Worm (Caenorhabditis elegans): Measurements from ENCODE around the gene F01G4.6.
"Not testable (repeated sequence)": the region's sequence is repeated elsewhere in the genome, so short reads cannot be mapped to it uniquely, and the experiment has no call there.

The F01G4.6 gene

DNA sequence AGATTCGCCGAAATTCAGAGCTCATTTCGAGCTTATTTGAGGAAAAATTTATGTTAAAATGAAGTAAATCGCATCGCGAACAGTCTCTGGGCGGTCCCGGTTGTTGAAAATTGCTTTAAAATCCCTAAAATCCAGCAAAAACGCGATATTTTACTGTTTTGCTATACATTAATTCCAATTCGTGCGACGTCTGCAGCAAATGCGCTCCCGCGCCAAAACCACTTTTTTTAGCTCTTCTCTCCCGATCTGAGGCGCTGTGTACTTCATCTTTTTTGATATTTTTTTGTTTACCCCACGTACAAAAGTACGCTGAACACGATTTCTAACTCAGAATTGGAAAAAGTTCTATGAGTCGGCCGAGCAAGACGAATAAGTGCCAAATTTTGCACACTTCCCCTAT lies 49.7 kb upstream of the F01G4.6 start, which contains the start of gene R07H5.16:
R07H5.16 (plus strand) TSS at position 348 of the 400 bp plus-strand sequence.
- not testable (repeated sequence) for TF ChIP-seq R02D3.7, pha-4, lsy-12 (tag; optimal IDR thresholded peaks at IDR 0.05)

DNA sequence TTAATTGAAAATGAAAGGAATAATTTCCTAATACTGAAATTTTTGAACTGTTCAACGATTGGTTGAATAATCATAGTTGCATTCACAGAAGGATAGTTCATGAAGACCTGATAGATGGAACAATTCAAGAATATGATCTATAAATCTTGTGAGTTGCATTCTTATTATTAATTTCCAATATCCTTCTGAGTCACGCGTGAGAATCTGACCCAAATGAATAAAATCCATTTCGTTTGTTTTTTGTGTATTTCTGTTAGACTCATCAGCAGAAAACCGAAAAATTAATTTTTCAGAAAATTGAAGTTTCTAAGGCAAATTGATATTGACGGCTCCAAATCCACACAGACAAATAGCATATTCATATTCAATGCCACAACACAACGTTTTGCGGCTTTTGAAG lies 40.1 kb upstream of the F01G4.6 start, which contains the start of gene fbxb-79:
fbxb-79 (minus strand) TSS at position 101 of the 400 bp plus-strand sequence.
- TF ChIP-seq ceh-9 (tag; optimal IDR thresholded peaks at IDR 0.05) (no peak), ZK546.5 (tag; optimal IDR thresholded peaks at IDR 0.05) (no peak), skn-1 (tag; optimal IDR thresholded peaks at IDR 0.05) (no peak), aly-2 (tag; optimal IDR thresholded peaks at IDR 0.05) (no peak)

DNA sequence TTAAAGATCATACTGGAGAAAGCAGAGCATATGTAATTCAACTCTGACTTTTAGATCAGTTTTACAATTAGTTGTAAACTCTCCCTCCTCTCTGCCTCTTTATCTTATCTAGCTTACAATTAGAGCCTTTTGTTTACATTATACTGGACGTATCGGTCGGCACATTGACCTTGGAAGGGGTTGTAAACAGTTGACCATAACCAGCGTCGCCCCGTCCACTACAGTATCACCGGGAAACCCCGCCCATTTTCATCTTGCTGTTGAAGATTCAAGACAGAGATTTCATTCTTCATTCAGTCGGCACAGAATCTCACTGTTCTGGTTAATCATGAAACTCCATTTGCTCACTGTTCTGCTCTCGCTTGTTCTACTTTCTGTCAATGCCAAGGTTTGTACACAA lies 37.4 kb upstream of the F01G4.6 start, which contains the start of gene sdz-27:
sdz-27 (plus strand) TSS at position 301 of the 400 bp plus-strand sequence.
- TF ChIP-seq pha-4 (tag; optimal IDR thresholded peaks at IDR 0.05) = no peak
- TF ChIP-seq fos-1 (tag; optimal IDR thresholded peaks at IDR 0.05) = no peak
- no peak for TF ChIP-seq ama-1 (optimal IDR thresholded peaks at IDR 0.05)
- TF ChIP-seq skn-1 (tag; optimal IDR thresholded peaks at IDR 0.05) = no peak
- TF ChIP-seq fkh-10 (GFP tag; optimal IDR thresholded peaks at IDR 0.05) = no peak
- no peak for TF ChIP-seq elt-1 (tag; optimal IDR thresholded peaks at IDR 0.05)
- no peak for TF ChIP-seq lsy-12 (tag; optimal IDR thresholded peaks at IDR 0.05)
- no peak for TF ChIP-seq nhr-28 (tag; optimal IDR thresholded peaks at IDR 0.05)
- TF ChIP-seq aly-2 (tag; optimal IDR thresholded peaks at IDR 0.05) = no peak
- TF ChIP-seq unc-62 (GFP tag; optimal IDR thresholded peaks at IDR 0.05) = no peak

DNA sequence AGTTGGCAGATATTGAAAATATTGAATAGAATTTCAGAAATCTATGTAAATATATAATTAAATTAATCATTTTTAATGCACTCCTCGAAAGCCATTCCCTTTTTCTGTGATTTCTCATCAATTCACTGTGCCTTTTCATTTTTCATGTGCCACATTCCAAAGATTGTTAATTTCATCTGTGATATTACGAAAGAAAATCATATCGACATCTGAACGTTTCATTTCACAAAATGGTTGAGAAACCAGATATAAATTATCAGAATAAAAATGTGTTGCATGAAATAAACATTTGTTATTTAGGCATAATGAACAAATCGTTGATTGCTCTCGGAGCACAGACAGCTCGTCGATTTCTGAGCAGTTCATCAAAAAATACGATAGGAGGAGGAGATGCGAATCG lies 34.7 kb upstream of the F01G4.6 start, which contains the start of gene nuaf-3:
nuaf-3 (plus strand) TSS at position 301 of the 400 bp plus-strand sequence.
- TF ChIP-seq elt-3 (tag; optimal IDR thresholded peaks at IDR 0.05) = no peak
- peak; percentile 34 for TF ChIP-seq elt-2 (tag; optimal IDR thresholded peaks at IDR 0.05)

DNA sequence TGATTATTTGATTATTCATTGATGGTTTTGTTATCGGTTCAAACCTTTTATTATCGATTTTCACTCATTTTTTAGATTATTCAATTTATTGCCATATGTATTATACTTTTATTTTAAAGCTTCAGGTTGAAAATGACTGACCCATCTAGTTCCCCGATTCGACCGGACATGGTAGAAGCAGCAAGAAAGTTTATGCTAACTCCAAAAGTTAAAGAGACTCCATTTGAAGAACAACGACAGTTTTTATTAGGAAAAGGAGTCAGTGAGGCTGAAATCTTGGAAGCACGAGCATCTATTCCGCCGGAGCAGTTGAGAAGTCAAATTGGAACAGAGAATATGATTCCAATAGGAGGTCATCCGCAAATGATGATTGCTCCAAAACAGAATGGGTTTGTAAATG lies 33.7 kb upstream of the F01G4.6 start, which contains the start of gene prx-14:
prx-14 (plus strand) TSS at position 120 of the 400 bp plus-strand sequence.
- TF ChIP-seq mml-1 (tag; optimal IDR thresholded peaks at IDR 0.05) (no peak), pha-4 (tag; optimal IDR thresholded peaks at IDR 0.05) (peak; percentile 8), elt-2 (tag; optimal IDR thresholded peaks at IDR 0.05) (peak; percentile 0), nhr-76 (tag; optimal IDR thresholded peaks at IDR 0.05) (no peak), fos-1 (tag; optimal IDR thresholded peaks at IDR 0.05) (no peak), lsy-12 (tag; optimal IDR thresholded peaks at IDR 0.05) (no peak), nhr-237 (tag; optimal IDR thresholded peaks at IDR 0.05) (no peak), lin-15B (tag; optimal IDR thresholded peaks at IDR 0.05) (no peak), fkh-10 (GFP tag; optimal IDR thresholded peaks at IDR 0.05) (no peak)

DNA sequence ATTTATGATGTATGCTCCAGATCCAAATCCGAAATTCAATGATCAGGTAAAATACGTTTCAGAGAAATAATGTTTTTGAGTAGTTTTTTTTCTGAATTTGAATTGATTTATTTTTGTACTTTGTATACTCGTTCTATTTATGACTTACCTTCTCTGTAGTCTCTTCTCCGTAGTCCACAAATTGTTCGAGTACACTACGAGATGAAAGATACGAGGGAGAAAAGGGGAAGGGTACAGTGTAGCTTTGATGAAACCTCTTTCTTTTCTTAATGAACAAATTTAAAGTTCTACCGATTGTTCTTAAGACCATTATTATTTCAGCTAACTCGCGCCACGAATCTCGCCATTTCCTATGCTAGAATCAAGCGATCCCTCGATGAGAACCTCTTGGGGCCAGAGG lies 30.8 kb upstream of the F01G4.6 start:
- no peak for TF ChIP-seq nfya-1 (tag; optimal IDR thresholded peaks at IDR 0.05; ENCODE audit: insufficient read depth)
- TF ChIP-seq nhr-67 (tag; optimal IDR thresholded peaks at IDR 0.05) = no peak
- TF ChIP-seq pha-4 (tag; optimal IDR thresholded peaks at IDR 0.05) = peak; percentile 6
- peak; percentile 11 for TF ChIP-seq elt-2 (tag; optimal IDR thresholded peaks at IDR 0.05)
- no peak for TF ChIP-seq nhr-77 (tag; optimal IDR thresholded peaks at IDR 0.05)
- no peak for TF ChIP-seq ceh-28 (tag; optimal IDR thresholded peaks at IDR 0.05)
- TF ChIP-seq pqm-1 (tag; optimal IDR thresholded peaks at IDR 0.05) = peak; percentile 32

DNA sequence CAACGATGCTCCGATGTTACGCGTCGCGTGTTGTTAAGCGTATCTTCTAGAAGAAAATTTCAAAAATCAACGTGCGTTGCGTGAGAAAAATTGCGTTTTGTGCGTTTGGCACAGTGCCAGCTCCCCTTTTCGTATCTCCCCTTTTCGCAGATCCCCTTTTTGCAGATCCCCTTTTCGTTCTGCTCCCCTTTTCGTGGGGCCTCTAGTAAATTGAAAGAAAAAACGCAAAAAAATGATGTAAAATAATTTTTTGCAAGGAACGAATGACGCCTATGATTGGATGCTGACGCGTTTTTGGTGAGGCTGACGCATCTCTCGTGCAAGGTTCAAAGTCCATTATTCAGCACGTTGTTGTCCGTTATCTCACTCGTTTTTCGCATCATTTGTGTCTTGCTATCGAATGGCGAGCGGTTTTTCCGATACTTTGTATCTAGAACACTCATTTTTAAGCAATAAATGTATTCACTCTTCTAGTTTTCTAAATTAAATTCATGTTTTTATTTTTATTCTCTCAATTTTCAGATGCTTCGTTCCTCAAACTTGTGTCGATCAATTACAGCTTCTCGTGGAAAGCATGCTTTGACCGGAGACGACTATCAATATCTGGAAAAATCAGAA lies 29.9 kb upstream of the F01G4.6 start, which contains the start of gene cpt-2:
cpt-2 (plus strand) TSS at position 523 of the 618 bp plus-strand sequence.
- TF ChIP-seq egl-5 (tag; optimal IDR thresholded peaks at IDR 0.05) (peak; percentile 93), tbx-2 (tag; optimal IDR thresholded peaks at IDR 0.05) (peak; percentile 83), snpc-4 (tag; optimal IDR thresholded peaks at IDR 0.05) (peak; percentile 75), nhr-25 (tag; optimal IDR thresholded peaks at IDR 0.05) (peak; percentile 67), jun-1 (tag; optimal IDR thresholded peaks at IDR 0.05) (peak; percentile 82), nhr-43 (tag; optimal IDR thresholded peaks at IDR 0.05; ENCODE audit: poor library complexity, severe bottlenecking) (peak; percentile 87), skn-1 (tag; optimal IDR thresholded peaks at IDR 0.05) (peak; percentile 46), R02D3.7 (tag; optimal IDR thresholded peaks at IDR 0.05) (peak; percentile 74), hmg-11 (tag; optimal IDR thresholded peaks at IDR 0.05) (peak; percentile 29), lin-39 (tag; optimal IDR thresholded peaks at IDR 0.05) (peak; percentile 38), nhr-23 (tag; optimal IDR thresholded peaks at IDR 0.05) (peak; percentile 84), nfya-1 (tag; optimal IDR thresholded peaks at IDR 0.05; ENCODE audit: insufficient read depth) (peak; percentile 88), egl-27 (tag; optimal IDR thresholded peaks at IDR 0.05) (peak; percentile 19), ZK546.5 (tag; optimal IDR thresholded peaks at IDR 0.05) (peak; percentile 39), lin-15B (tag; optimal IDR thresholded peaks at IDR 0.05) (peak; percentile 90), ceh-28 (tag; optimal IDR thresholded peaks at IDR 0.05) (peak; percentile 70), lsy-12 (tag; optimal IDR thresholded peaks at IDR 0.05) (peak; percentile 81), pha-4 (tag; optimal IDR thresholded peaks at IDR 0.05) (peak; percentile 68), ceh-82 (tag; optimal IDR thresholded peaks at IDR 0.05) (peak; percentile 16), fkh-10 (GFP tag; optimal IDR thresholded peaks at IDR 0.05) (peak; percentile 39), nhr-11 (tag; optimal IDR thresholded peaks at IDR 0.05) (peak; percentile 64), pqm-1 (tag; optimal IDR thresholded peaks at IDR 0.05) (peak; percentile 82), elt-2 (tag; optimal IDR thresholded peaks at IDR 0.05) (peak; percentile 84)
